Fruit fly (Drosophila melanogaster) whole organism, embryonic: Measurements from ENCODE around the gene ATPsynO.

Experiments
- Ada2b ChIP-seq: fragments of 200-800 bp; sonication (Bioruptor generic); IDR thresholded peaks from 2 replicates; pipeline ENCODE4 v1.3.6; 2022; ENCODE audit warnings: missing biosample characterization, missing genetic modification characterization
- Atf3 ChIP-seq: fragments of 200-800 bp; sonication (Bioruptor generic); optimal IDR thresholded peaks from 3 replicates; lab custom pipeline; 2016; ENCODE audit warnings: missing biosample characterization, missing genetic modification characterization
- CG10209 ChIP-seq: fragments of 200-800 bp; sonication (Bioruptor generic); optimal IDR thresholded peaks from 3 replicates; lab custom pipeline; 2017; ENCODE audit warnings: missing biosample characterization, mild to moderate bottlenecking, missing genetic modification characterization, missing genetic modification reagents
- CG11456 ChIP-seq: fragments of 200-800 bp; sonication (Bioruptor generic); IDR thresholded peaks from 3 replicates; pipeline ENCODE4 v1.3.6; 2022; ENCODE audit warnings: missing biosample characterization, missing genetic modification characterization
- CG11560 ChIP-seq: fragments of 200-800 bp; sonication (Bioruptor generic); IDR thresholded peaks from 3 replicates; pipeline ENCODE4 v1.3.6; 2022; ENCODE audit warnings: missing biosample characterization, missing genetic modification characterization
- CG12071 ChIP-seq: fragments of 200-800 bp; sonication (Bioruptor generic); optimal IDR thresholded peaks from 3 replicates; lab custom pipeline; 2018; ENCODE audit warnings: missing biosample characterization, mild to moderate bottlenecking, missing genetic modification characterization
- CG12391 ChIP-seq: fragments of 200-800 bp; sonication (Bioruptor generic); optimal IDR thresholded peaks from 3 replicates; lab custom pipeline; 2018; ENCODE audit warnings: missing biosample characterization, mild to moderate bottlenecking, missing genetic modification characterization, moderate library complexity
- CG13287 ChIP-seq: fragments of 200-800 bp; sonication (Bioruptor generic); IDR thresholded peaks from 2 replicates; pipeline ENCODE4 v1.3.6; 2022; ENCODE audit warnings: missing biosample characterization, missing genetic modification characterization; ENCODE audit not compliant: partially characterized antibody
- CG16813 ChIP-seq: fragments of 200-800 bp; sonication (Bioruptor generic); IDR thresholded peaks from 3 replicates; pipeline ENCODE4 v1.3.6; 2022; ENCODE audit warnings: missing biosample characterization, missing genetic modification characterization; ENCODE audit not compliant: partially characterized antibody
- CG42726 ChIP-seq: fragments of 200-800 bp; sonication (Bioruptor generic); IDR thresholded peaks from 2 replicates; pipeline ENCODE4 v1.3.6; 2022; ENCODE audit warnings: missing biosample characterization, missing genetic modification characterization; ENCODE audit not compliant: partially characterized antibody
- CG4820 ChIP-seq: fragments of 200-800 bp; sonication (Bioruptor generic); optimal IDR thresholded peaks from 3 replicates; lab custom pipeline; 2016; ENCODE audit warnings: missing biosample characterization, missing genetic modification characterization
- CG6689 ChIP-seq: fragments of 200-800 bp; sonication (Bioruptor generic); IDR thresholded peaks from 2 replicates; pipeline ENCODE4 v1.3.6; 2022; ENCODE audit warnings: missing biosample characterization, missing genetic modification characterization
- CG7556 ChIP-seq: fragments of 200-800 bp; sonication (Bioruptor generic); optimal IDR thresholded peaks from 2 replicates; lab custom pipeline; 2017; ENCODE audit warnings: missing biosample characterization, mild to moderate bottlenecking, missing genetic modification characterization
- CG7987 ChIP-seq: fragments of 200-800 bp; sonication (Bioruptor generic); optimal IDR thresholded peaks from 2 replicates; lab custom pipeline; 2018; ENCODE audit warnings: missing biosample characterization, mild to moderate bottlenecking, missing genetic modification characterization, moderate library complexity
- CG9215 ChIP-seq: fragments of 200-800 bp; sonication (Bioruptor generic); IDR thresholded peaks from 2 replicates; pipeline ENCODE4 v1.3.6; 2022; ENCODE audit warnings: missing biosample characterization, missing genetic modification characterization
- CG9727 ChIP-seq: fragments of 200-800 bp; sonication (Bioruptor generic); optimal IDR thresholded peaks from 3 replicates; lab custom pipeline; 2017; ENCODE audit warnings: missing biosample characterization, mild to moderate bottlenecking, missing genetic modification characterization
- CTCF ChIP-seq: fragments of 200-800 bp; sonication (Bioruptor generic); optimal IDR thresholded peaks from 2 replicates; lab custom pipeline; 2017; ENCODE audit warnings: missing biosample characterization, mild to moderate bottlenecking, missing genetic modification characterization, moderate library complexity
- D19A ChIP-seq: fragments of 200-800 bp; optimal IDR thresholded peaks from 3 replicates; lab custom pipeline; 2019; ENCODE audit warnings: missing biosample characterization, mild to moderate bottlenecking, missing genetic modification characterization, moderate library complexity
- Dad ChIP-seq: fragments of 200-800 bp; sonication (Bioruptor generic); optimal IDR thresholded peaks from 3 replicates; lab custom pipeline; 2016; ENCODE audit warnings: missing biosample characterization, missing genetic modification characterization
- Dip3 ChIP-seq: fragments of 200-800 bp; sonication (Bioruptor generic); optimal IDR thresholded peaks from 3 replicates; lab custom pipeline; 2016; ENCODE audit warnings: missing biosample characterization, missing genetic modification characterization
- Hr78 ChIP-seq, 2 experiments: fragments of 200-800 bp in 1 of 2; fragments of >200 bp in 1 of 2; sonication (Bioruptor generic) in 1 of 2; optimal IDR thresholded peaks; 2 replicates each; lab custom pipeline; 2017 to 2019; ENCODE audit warnings: missing biosample characterization in 2 of 2, missing genetic modification characterization in 2 of 2, mild to moderate bottlenecking in 1 of 2, moderate library complexity in 1 of 2
- Ravus ChIP-seq: fragments of 200-800 bp; sonication (Bioruptor generic); IDR thresholded peaks from 2 replicates; pipeline ENCODE4 v1.3.6; 2022; ENCODE audit warnings: missing biosample characterization, missing genetic modification characterization
- Side ChIP-seq: fragments of 200-800 bp; sonication (Bioruptor generic); optimal IDR thresholded peaks from 2 replicates; lab custom pipeline; 2016; ENCODE audit warnings: missing biosample characterization, missing genetic modification characterization
- Usf ChIP-seq: fragments of 200-800 bp; sonication (Bioruptor generic); optimal IDR thresholded peaks from 2 replicates; lab custom pipeline; 2017; ENCODE audit warnings: missing genotype, missing biosample characterization, missing genetic modification characterization
- Xbp1 ChIP-seq: fragments of 200-800 bp; sonication (Bioruptor generic); optimal IDR thresholded peaks from 3 replicates; lab custom pipeline; 2016; ENCODE audit warnings: missing biosample characterization, mild to moderate bottlenecking, missing genetic modification characterization
- ab ChIP-seq: fragments of 200-800 bp; sonication (Bioruptor generic); optimal IDR thresholded peaks from 2 replicates; lab custom pipeline; 2016; ENCODE audit warnings: missing biosample characterization, missing genetic modification characterization
- bowl ChIP-seq: fragments of 200-800 bp; sonication (Bioruptor generic); IDR thresholded peaks from 2 replicates; pipeline ENCODE4 v1.3.6; 2022; ENCODE audit warnings: missing biosample characterization, missing genetic modification characterization
- chif ChIP-seq, 2 experiments: fragments of 200-800 bp; sonication (Bioruptor generic); optimal IDR thresholded peaks; 3 replicates each; lab custom pipeline; 2016; ENCODE audit warnings: missing biosample characterization in 2 of 2, missing genetic modification characterization in 2 of 2
- chm ChIP-seq: fragments of 200-800 bp; sonication (Bioruptor generic); IDR thresholded peaks from 2 replicates; pipeline ENCODE4 v1.3.6; 2022; ENCODE audit warnings: missing biosample characterization, missing genetic modification characterization
- ci ChIP-seq: fragments of 200-800 bp; sonication (Bioruptor generic); IDR thresholded peaks from 3 replicates; pipeline ENCODE4 v1.3.6; 2022; ENCODE audit warnings: missing biosample characterization, missing genetic modification characterization
- da ChIP-seq: fragments of 200-800 bp; sonication (Bioruptor generic); optimal IDR thresholded peaks from 2 replicates; lab custom pipeline; 2016; ENCODE audit warnings: missing biosample characterization, missing genetic modification characterization
- danr ChIP-seq: fragments of 200-800 bp; sonication (Bioruptor generic); IDR thresholded peaks from 2 replicates; pipeline ENCODE4 v1.3.6; 2022; ENCODE audit warnings: missing biosample characterization, missing genetic modification characterization
- exex ChIP-seq: fragments of 200-800 bp; sonication (Bioruptor generic); optimal IDR thresholded peaks from 4 replicates; lab custom pipeline; 2018; ENCODE audit warnings: missing biosample characterization, mild to moderate bottlenecking, missing genetic modification characterization, moderate library complexity
- fd3F ChIP-seq: fragments of 200-800 bp; sonication (Bioruptor generic); optimal IDR thresholded peaks from 2 replicates; lab custom pipeline; 2018; ENCODE audit warnings: missing biosample characterization, mild to moderate bottlenecking, missing genetic modification characterization, moderate library complexity
- grau ChIP-seq: fragments of 200-800 bp; optimal IDR thresholded peaks from 3 replicates; lab custom pipeline; 2019; ENCODE audit warnings: missing biosample characterization, mild to moderate bottlenecking, missing genetic modification characterization, moderate library complexity
- nerfin-2 ChIP-seq: fragments of 200-800 bp; sonication (Bioruptor generic); IDR thresholded peaks from 2 replicates; pipeline ENCODE4 v1.3.6; 2022; ENCODE audit warnings: missing biosample characterization, missing genetic modification characterization; ENCODE audit not compliant: partially characterized antibody
- onecut ChIP-seq: fragments of 200-800 bp; sonication (Bioruptor generic); IDR thresholded peaks from 2 replicates; pipeline ENCODE4 v1.3.6; 2022; ENCODE audit warnings: missing biosample characterization, missing genetic modification characterization
- pzg ChIP-seq: fragments of 200-800 bp; sonication (Bioruptor generic); optimal IDR thresholded peaks from 3 replicates; lab custom pipeline; 2018; ENCODE audit warnings: missing biosample characterization, mild to moderate bottlenecking, missing genetic modification characterization, moderate library complexity
- seq ChIP-seq: fragments of 200-800 bp; sonication (Bioruptor generic); IDR thresholded peaks from 2 replicates; pipeline ENCODE4 v1.3.6; 2022; ENCODE audit warnings: missing biosample characterization, missing genetic modification characterization
- sob ChIP-seq: fragments of 200-800 bp; sonication (Bioruptor generic); IDR thresholded peaks from 2 replicates; pipeline ENCODE4 v1.3.6; 2022; ENCODE audit warnings: missing biosample characterization, missing genetic modification characterization
- sug ChIP-seq: fragments of 200-800 bp; optimal IDR thresholded peaks from 2 replicates; lab custom pipeline; 2019; ENCODE audit warnings: missing biosample characterization, mild to moderate bottlenecking, missing genetic modification characterization, moderate library complexity
- trem ChIP-seq: fragments of 200-800 bp; optimal IDR thresholded peaks from 3 replicates; lab custom pipeline; 2019; ENCODE audit warnings: missing biosample characterization, mild to moderate bottlenecking, missing genetic modification characterization, moderate library complexity
- tx ChIP-seq: fragments of 200-800 bp; sonication (Bioruptor generic); optimal IDR thresholded peaks from 2 replicates; lab custom pipeline; 2016; ENCODE audit warnings: missing biosample characterization, missing genetic modification characterization

Gene ATPsynO

DNA sequence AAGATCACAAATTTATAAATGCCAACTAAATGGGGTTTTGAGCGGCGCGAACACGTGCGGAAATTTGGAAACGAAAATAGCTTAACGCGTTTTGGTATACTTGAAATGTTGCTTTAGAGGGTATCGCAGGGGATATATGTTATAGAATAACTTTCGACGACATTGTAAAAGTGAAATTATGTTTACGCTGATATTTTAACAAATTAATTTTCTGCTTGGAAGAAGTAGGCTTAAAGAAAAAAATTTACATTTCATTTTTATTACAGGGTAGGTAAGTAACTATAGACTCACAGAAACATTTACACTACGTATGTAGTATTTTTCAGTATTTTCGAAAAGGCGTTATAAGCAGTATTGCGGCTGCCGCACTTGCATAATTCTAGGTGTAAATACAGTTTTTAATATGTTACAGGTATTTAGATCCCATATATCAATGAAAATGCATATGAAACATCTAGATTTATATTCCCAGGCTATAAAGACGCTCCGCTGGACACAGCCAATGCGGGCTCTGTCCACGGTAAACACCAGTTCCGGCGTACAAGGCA, 36.0 kb upstream of the ATPsynO start, which contains the start of the genes Art3 and mRpS10 (continued):
- TF ChIP-seq Atf3 (GFP tag; lab: Kevin White, UChicago) (peak; percentile 100), Ravus (GFP tag; lab: Robert Waterston, UW) (peak; percentile 99), danr (GFP tag; lab: Robert Waterston, UW) (peak; percentile 100), Ada2b (GFP tag; lab: Robert Waterston, UW) (peak; percentile 100), tx (GFP tag; lab: Kevin White, UChicago) (peak; percentile 100), Dip3 (GFP tag; lab: Kevin White, UChicago) (peak; percentile 100), Dad (GFP tag; lab: Kevin White, UChicago) (peak; percentile 100), bowl (peak; percentile 99), Xbp1 (GFP tag; lab: Kevin White, UChicago) (peak; percentile 100), CG12071 (GFP tag; lab: Kevin White, UChicago) (peak; percentile 100), CG9215 (GFP tag; lab: Robert Waterston, UW) (peak; percentile 99), ci (peak; percentile 100), sob (peak; percentile 100), CG6689 (GFP tag; lab: Robert Waterston, UW) (peak; percentile 100), CG9727 (GFP tag; lab: Kevin White, UChicago) (peak; percentile 100), CG11560 (tag; lab: Robert Waterston, UW) (peak; percentile 95), seq (peak; percentile 100), CG11456 (GFP tag; lab: Robert Waterston, UW) (peak; percentile 100), Usf (GFP tag; lab: Kevin White, UChicago) (peak; percentile 100), CG13287 (GFP tag; lab: Robert Waterston, UW) (peak; percentile 45; the same call in 1 of the 2 replicates), onecut (peak; percentile 99), D19A (tag; lab: Kevin White, UChicago) (peak; percentile 99), CG10209 (GFP tag; lab: Kevin White, UChicago) (peak; percentile 100), CG42726 (GFP tag; lab: Robert Waterston, UW) (0 out of 2 replicates have a peak, but pooled peaks have one; percentile 36), pzg (GFP tag; lab: Kevin White, UChicago) (peak; percentile 76), trem (tag; lab: Kevin White, UChicago) (peak; percentile 98), chm (GFP tag; lab: Robert Waterston, UW) (peak; percentile 100), CG4820 (GFP tag; lab: Kevin White, UChicago) (peak; percentile 99), chif (GFP tag; optimal IDR thresholded peaks at IDR 0.05; lab: Kevin White, UChicago) (peak; percentile 100), nerfin-2 (no peak), CG7556 (GFP tag; lab: Kevin White, UChicago) (peak; percentile 100), Side (peak; percentile 100), CTCF (GFP tag; lab: Kevin White, UChicago) (peak; percentile 82), fd3F (peak; percentile 100), CG16813 (GFP tag; lab: Robert Waterston, UW) (no peak)

DNA sequence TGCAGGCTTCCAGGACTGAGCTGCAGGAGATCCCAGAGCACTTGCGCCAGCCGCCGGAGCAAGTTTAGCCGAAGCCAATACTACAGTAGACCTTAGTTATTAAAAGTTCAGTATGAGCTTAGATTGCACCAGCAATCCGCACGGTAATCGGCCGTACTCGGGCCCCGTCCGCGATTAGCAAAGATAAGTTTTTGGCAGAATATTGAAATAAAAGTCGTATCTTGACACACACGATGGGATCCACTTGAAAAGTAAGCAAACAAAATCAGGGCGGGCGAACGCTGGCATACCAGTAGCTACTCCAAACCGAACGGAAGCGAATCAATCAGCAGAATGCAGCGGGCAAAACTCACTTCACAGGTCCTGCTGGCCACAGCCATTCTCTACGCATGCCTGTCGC, 35.1 kb upstream of the ATPsynO start, which contains the start of gene CG34316:
Gene CG34316 (plus strand): TSS at position 301 of the 400 bp plus-strand sequence.
- TF ChIP-seq CG7987 (GFP tag; lab: Kevin White, UChicago) (no peak), ab (GFP tag; lab: Kevin White, UChicago) (no peak), Hr78 (GFP tag; optimal IDR thresholded peaks at IDR 0.05; lab: Kevin White, UChicago) (no peak), da (no peak), CG12391 (tag; lab: Kevin White, UChicago) (no peak), sug (tag; lab: Kevin White, UChicago) (peak; percentile 55), exex (tag; lab: Kevin White, UChicago) (peak; percentile 30), grau (tag; lab: Kevin White, UChicago) (no peak)
